Fruit fly (Drosophila melanogaster) whole organism, prepupa: Measurements from ENCODE around the gene CG15044.

Experiments used
- Smox ChIP-seq: fragments of 200-800 bp; sonication (Bioruptor generic); optimal IDR thresholded peaks from 3 replicates; lab custom pipeline; 2016; ENCODE audit warnings: missing biosample characterization, missing genetic modification characterization
- Sox102F ChIP-seq: fragments of 200-800 bp; sonication (Bioruptor generic); optimal IDR thresholded peaks from 2 replicates; lab custom pipeline; 2016; ENCODE audit warnings: missing biosample characterization, mild to moderate bottlenecking, missing genetic modification characterization
- dac ChIP-seq: fragments of 200-800 bp; sonication (Bioruptor generic); optimal IDR thresholded peaks from 2 replicates; lab custom pipeline; 2017; ENCODE audit warnings: missing biosample characterization, mild to moderate bottlenecking, missing genetic modification characterization
- svp ChIP-seq: fragments of 200-800 bp; sonication (Bioruptor generic); peaks from one replicate; lab custom pipeline; 2016; ENCODE audit warnings: missing biosample characterization, missing genetic modification characterization
- topi ChIP-seq: fragments of 200-800 bp; sonication (Bioruptor generic); optimal IDR thresholded peaks from 3 replicates; lab custom pipeline; 2016; ENCODE audit warnings: missing biosample characterization, missing genetic modification characterization

The CG15044 gene

dm6 chrX:18460318-18460717 is 31.5 kb downstream of the CG15044 start, which contains the start of gene CG43843:
TSS of gene CG43843 (minus strand) at chrX:18460418.
- TF ChIP-seq topi (GFP tag; lab: Kevin White, UChicago) (no peak), Smox (GFP tag; lab: Kevin White, UChicago) (no peak), Sox102F (GFP tag; lab: Kevin White, UChicago) (no peak)

dm6 chrX:18452717-18453116 is 39.1 kb downstream of the CG15044 start:
- TF ChIP-seq dac (no peak), svp (GFP tag; lab: Kevin White, UChicago) (peak; percentile 44)
